Worm (Caenorhabditis elegans) whole organism, L4 larva: Measurements from ENCODE around the gene ZK822.1.

Experiments
- D1046.2 ChIP-seq: fragments of 200-800 bp; sonication (Bioruptor generic); IDR thresholded peaks from 2 replicates; pipeline ENCODE4 v1.3.6; 2022; ENCODE audit warnings: missing genetic modification characterization, missing compliant biosample characterization
- R02D3.7 ChIP-seq: fragments of 150-350 bp; sonication (generic microtip); optimal IDR thresholded peaks from 3 replicates; lab custom pipeline; 2014; ENCODE audit warnings: missing biosample characterization, missing genetic modification characterization
- Y5F2A.4 ChIP-seq: fragments of 200-800 bp; sonication (Bioruptor generic); optimal IDR thresholded peaks from 2 replicates; lab custom pipeline; 2018; ENCODE audit warnings: mild to moderate bottlenecking, missing genetic modification characterization, missing compliant biosample characterization
- aha-1 ChIP-seq: fragments of 150-350 bp; peaks from one replicate; lab custom pipeline; 2014; ENCODE audit warnings: missing biosample characterization, missing genetic modification characterization
- ama-1 ChIP-seq: fragments of 150-350 bp; optimal IDR thresholded peaks from 2 replicates; lab custom pipeline; 2014; ENCODE audit warnings: inconsistent platforms, mixed read lengths
- attf-4 ChIP-seq: sonication (generic microtip); optimal IDR thresholded peaks from 3 replicates; lab custom pipeline; 2017; ENCODE audit warnings: missing biosample characterization, missing genetic modification characterization
- ceh-32 ChIP-seq: sonication (generic microtip); optimal IDR thresholded peaks from 2 replicates; lab custom pipeline; 2016; ENCODE audit warnings: mild to moderate bottlenecking, missing genetic modification characterization, missing compliant biosample characterization; ENCODE audit not compliant: poor library complexity
- ceh-62 ChIP-seq: sonication (generic microtip); optimal IDR thresholded peaks from 2 replicates; lab custom pipeline; 2017; ENCODE audit warnings: missing biosample characterization, missing genetic modification characterization
- cey-2 ChIP-seq: sonication (generic microtip); optimal IDR thresholded peaks from 3 replicates; lab custom pipeline; 2017; ENCODE audit warnings: missing genetic modification characterization, mild to moderate bottlenecking, missing compliant biosample characterization, antibody characterized with exemption, borderline replicate concordance; ENCODE audit not compliant: insufficient read depth
- daf-16 ChIP-seq, 3 experiments: sonication (generic microtip); optimal IDR thresholded peaks; 2 replicates each; lab custom pipeline; 2016 to 2017; ENCODE audit warnings: missing genetic modification characterization in 3 of 3, missing genetic modification reagents in 3 of 3, mild to moderate bottlenecking in 2 of 3, missing compliant biosample characterization in 2 of 3, missing biosample characterization in 1 of 3, moderate library complexity in 1 of 3
- daf-19 ChIP-seq: fragments of 200-800 bp; sonication (Bioruptor generic); conservative IDR thresholded peaks from 2 replicates; pipeline ENCODE4 v1.3.6; 2022; ENCODE audit warnings: missing genetic modification characterization, missing compliant biosample characterization
- egl-27 ChIP-seq: sonication (generic microtip); optimal IDR thresholded peaks from 3 replicates; lab custom pipeline; 2017; ENCODE audit warnings: missing biosample characterization, missing genetic modification reagents, missing genetic modification characterization
- jun-1 ChIP-seq: fragments of 150-350 bp; optimal IDR thresholded peaks from 2 replicates; lab custom pipeline; 2014; ENCODE audit warnings: missing biosample characterization, missing genetic modification reagents, missing genetic modification characterization
- lin-15B ChIP-seq: fragments of 150-350 bp; sonication (generic microtip); optimal IDR thresholded peaks from 3 replicates; lab custom pipeline; 2014; ENCODE audit warnings: missing biosample characterization, missing genetic modification characterization
- lir-3 ChIP-seq: sonication (generic microtip); optimal IDR thresholded peaks from 2 replicates; lab custom pipeline; 2016; ENCODE audit warnings: mild to moderate bottlenecking, missing genetic modification characterization, missing compliant biosample characterization
- mdl-1 ChIP-seq, 2 experiments: fragments of 150-350 bp in 1 of 2; sonication (generic microtip) in 1 of 2; optimal IDR thresholded peaks; 2 replicates each; lab custom pipeline; 2014 to 2017; ENCODE audit warnings: missing biosample characterization in 2 of 2, missing genetic modification characterization in 2 of 2
- mdt-29 ChIP-seq: fragments of 200-800 bp; sonication (Bioruptor generic); IDR thresholded peaks from 2 replicates; pipeline ENCODE4 v1.3.6; 2022; ENCODE audit warnings: missing genetic modification reagents, missing genetic modification characterization, missing compliant biosample characterization
- mxl-2 ChIP-seq: fragments of 200-800 bp; sonication (Bioruptor generic); conservative IDR thresholded peaks from 2 replicates; pipeline ENCODE4 v1.3.6; 2022; ENCODE audit warnings: missing genetic modification reagents, missing genetic modification characterization, missing compliant biosample characterization
- nhr-111 ChIP-seq: fragments of 200-800 bp; sonication (Bioruptor generic); optimal IDR thresholded peaks from 2 replicates; lab custom pipeline; 2018; ENCODE audit warnings: mild to moderate bottlenecking, missing genetic modification characterization, missing compliant biosample characterization
- nhr-25 ChIP-seq: sonication (generic microtip); optimal IDR thresholded peaks from 2 replicates; lab custom pipeline; 2017; ENCODE audit warnings: missing genetic modification characterization, mild to moderate bottlenecking, missing compliant biosample characterization, antibody characterized with exemption, moderate library complexity, borderline replicate concordance; ENCODE audit not compliant: insufficient read depth
- nhr-28 ChIP-seq: fragments of 150-350 bp; optimal IDR thresholded peaks from 2 replicates; lab custom pipeline; 2014; ENCODE audit warnings: missing biosample characterization, missing genetic modification characterization
- nhr-48 ChIP-seq: sonication (generic microtip); optimal IDR thresholded peaks from 2 replicates; lab custom pipeline; 2016; ENCODE audit warnings: mild to moderate bottlenecking, missing genetic modification characterization, missing compliant biosample characterization
- php-3 ChIP-seq: fragments of 200-800 bp; sonication (Bioruptor generic); IDR thresholded peaks from 2 replicates; pipeline ENCODE4 v1.3.6; 2022; ENCODE audit warnings: missing genetic modification reagents, missing genetic modification characterization, missing compliant biosample characterization
- rbr-2 ChIP-seq: sonication (generic microtip); optimal IDR thresholded peaks from 2 replicates; lab custom pipeline; 2016; ENCODE audit warnings: missing genotype, missing genetic modification characterization, missing compliant biosample characterization
- saeg-2 ChIP-seq: fragments of 200-800 bp; sonication (Bioruptor generic); IDR thresholded peaks from 2 replicates; pipeline ENCODE4 v1.3.6; 2022; ENCODE audit warnings: missing genetic modification reagents, missing genetic modification characterization, missing compliant biosample characterization
- tag-97 ChIP-seq: fragments of 200-800 bp; sonication (Bioruptor generic); IDR thresholded peaks from 2 replicates; pipeline ENCODE4 v1.3.6; 2022; ENCODE audit warnings: missing genetic modification characterization, missing compliant biosample characterization
- tra-1 ChIP-seq: fragments of 200-800 bp; sonication (Bioruptor generic); IDR thresholded peaks from 2 replicates; pipeline ENCODE4 v1.3.6; 2022; ENCODE audit warnings: missing genetic modification reagents, missing genetic modification characterization, missing compliant biosample characterization
- unc-130 ChIP-seq: sonication (generic microtip); optimal IDR thresholded peaks from 2 replicates; lab custom pipeline; 2016; ENCODE audit warnings: missing genetic modification reagents, missing genetic modification characterization, missing compliant biosample characterization
- unc-62 ChIP-seq, 3 experiments: fragments of 150-350 bp in 1 of 3; sonication (generic microtip); optimal IDR thresholded peaks in 2 of 3; peaks in 1 of 3; 1 replicate in 1 of 3; 2 replicates in 2 of 3; lab custom pipeline; 2014 to 2017; ENCODE audit warnings: missing biosample characterization in 3 of 3, missing genetic modification characterization in 3 of 3, missing genetic modification reagents in 3 of 3, missing genotype in 1 of 3
- vab-7 ChIP-seq: fragments of 200-800 bp; sonication (Bioruptor generic); IDR thresholded peaks from 2 replicates; pipeline ENCODE4 v1.3.6; 2022; ENCODE audit warnings: missing genetic modification reagents, missing genetic modification characterization, missing compliant biosample characterization
- zfp-2 ChIP-seq: sonication (generic microtip); optimal IDR thresholded peaks from 2 replicates; lab custom pipeline; 2016; ENCODE audit warnings: mild to moderate bottlenecking, missing genetic modification characterization, missing compliant biosample characterization
- zip-11 ChIP-seq: fragments of 200-800 bp; sonication (Bioruptor generic); IDR thresholded peaks from 2 replicates; pipeline ENCODE4 v1.3.6; 2022; ENCODE audit warnings: missing genetic modification characterization, missing compliant biosample characterization

ZK822.1 gene

ce11 chrIV:11892545-11892944 is 29.4 kb downstream of the ZK822.1 start:
- TF ChIP-seq nhr-48 (tag; lab: Kevin White, UChicago): no peak
- no peak for TF ChIP-seq egl-27 (tag; lab: Kevin White, UChicago)
- TF ChIP-seq daf-16 (GFP tag; optimal IDR thresholded peaks at IDR 0.05; lab: Kevin White, UChicago): no peak
- TF ChIP-seq daf-16 (tag; optimal IDR thresholded peaks at IDR 0.05; lab: Kevin White, UChicago): no peak
- no peak for TF ChIP-seq mdt-29
- TF ChIP-seq saeg-2 (GFP tag; lab: Robert Waterston, UW): no peak
- TF ChIP-seq lir-3: no peak
- TF ChIP-seq daf-19 (GFP tag; lab: Robert Waterston, UW): no peak

DNA sequence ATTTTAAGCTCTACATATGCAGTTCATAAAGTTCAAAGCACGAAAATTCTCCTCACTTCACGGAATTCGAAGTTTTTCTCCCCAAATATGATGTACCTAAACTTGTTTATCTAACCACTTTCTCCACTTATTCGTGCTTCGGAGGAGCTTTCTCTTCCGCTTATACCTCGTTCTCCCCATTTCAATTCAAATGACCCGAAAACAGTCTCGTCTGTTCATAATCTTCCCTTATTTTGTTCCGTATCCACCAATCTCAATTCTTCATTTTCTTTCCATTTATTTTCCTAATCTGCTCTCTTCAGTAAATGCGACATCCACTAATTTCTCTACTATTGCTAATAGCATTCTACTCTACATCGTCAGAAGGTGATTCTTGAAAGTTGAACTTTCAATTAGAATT is 36.6 kb downstream of the ZK822.1 start, which contains the start of gene let-653:
TSS of gene let-653 (plus strand) at position 301 of the 400 bp plus-strand sequence.
- TF ChIP-seq ama-1 (no peak), egl-27 (tag; lab: Kevin White, UChicago) (no peak), nhr-25 (peak; percentile 12), Y5F2A.4 (GFP tag; lab: Kevin White, UChicago) (no peak)

DNA sequence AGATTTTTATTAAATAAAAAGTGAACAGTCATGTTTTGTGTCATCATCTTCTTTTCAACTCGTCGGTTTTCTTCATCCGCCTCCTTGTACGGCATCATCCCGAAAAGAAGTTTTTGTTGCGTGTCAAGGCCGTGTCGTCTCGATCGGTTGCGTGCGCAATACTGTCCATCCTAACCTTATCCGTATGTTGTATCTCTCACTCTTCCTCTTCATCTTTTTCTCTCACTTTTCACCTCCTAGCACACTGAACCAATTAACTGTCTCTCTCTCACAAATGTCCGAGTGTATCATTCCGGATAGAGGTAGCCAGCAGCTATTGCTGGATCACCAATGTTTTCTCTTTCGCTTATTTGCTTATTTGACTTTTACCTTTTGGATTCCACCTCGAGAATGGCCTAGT is 38.5 kb downstream of the ZK822.1 start:
- TF ChIP-seq nhr-25 (peak; percentile 43), cey-2 (tag; lab: Kevin White, UChicago) (no peak), mdl-1 (tag; optimal IDR thresholded peaks at IDR 0.05; lab: Kevin White, UChicago) (peak in 1 of 2 experiments; percentile 10), nhr-28 (tag; lab: Kevin White, UChicago) (peak; percentile 63)

- no peak for TF ChIP-seq lir-3
- TF ChIP-seq rbr-2 (tag; lab: Kevin White, UChicago): no peak
- no peak for TF ChIP-seq zfp-2 (tag; lab: Kevin White, UChicago)
- no peak for TF ChIP-seq lin-15B
- TF ChIP-seq aha-1: no peak
- TF ChIP-seq jun-1: no peak
- no peak for TF ChIP-seq mxl-2
- no peak for TF ChIP-seq php-3 (GFP tag; lab: Robert Waterston, UW)
- no peak for TF ChIP-seq tra-1 (GFP tag; lab: Robert Waterston, UW)
- TF ChIP-seq R02D3.7 (tag; lab: Kevin White, UChicago): no peak
- no peak for TF ChIP-seq nhr-111
- TF ChIP-seq, all 104 proteins: peak for 0
Measured at ce11 chrIV:11882534-11882933, 39.4 kb downstream of the ZK822.1 start.

DNA sequence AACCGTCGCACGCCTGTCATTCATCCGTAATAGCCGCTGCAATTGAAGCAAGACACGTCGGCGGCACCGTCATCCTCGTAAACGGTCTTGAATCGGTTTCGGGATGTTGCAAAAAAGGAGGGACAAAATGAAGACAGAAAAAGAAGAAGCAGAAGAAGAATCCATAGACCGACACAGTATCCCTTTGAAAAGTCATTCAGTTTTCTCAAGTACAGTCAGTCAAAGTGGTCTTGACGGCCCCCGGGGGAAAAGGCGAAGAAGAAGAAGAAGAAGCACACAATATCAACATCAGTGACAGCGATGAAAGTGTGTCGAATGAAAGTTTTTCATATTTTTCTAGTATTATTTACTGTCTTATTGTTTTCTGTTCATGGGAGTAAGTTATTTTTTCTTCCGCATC is 43.7 kb downstream of the ZK822.1 start, which contains the start of gene cutl-27:
TSS of gene cutl-27 (plus strand) at position 301 of the 400 bp plus-strand sequence.
- TF ChIP-seq tag-97 (GFP tag; lab: Robert Waterston, UW) (no peak), unc-62 (GFP tag; optimal IDR thresholded peaks at IDR 0.05 in 1 of 2; lab: Kevin White, UChicago) (peak in 1 of 2 experiments; percentile 88), unc-62 (tag; optimal IDR thresholded peaks at IDR 0.05; lab: Kevin White, UChicago) (no peak)

ce11 chrIV:11877674-11878073 is 44.3 kb downstream of the ZK822.1 start, which contains the start of gene pph-2:
pph-2 (minus strand) TSS chrIV:11877774.
- TF ChIP-seq zip-11 (GFP tag; lab: Robert Waterston, UW) (no peak), D1046.2 (no peak), vab-7 (GFP tag; lab: Robert Waterston, UW) (no peak), unc-62 (GFP tag; optimal IDR thresholded peaks at IDR 0.05 in 1 of 2; lab: Kevin White, UChicago) (no peak), unc-62 (tag; optimal IDR thresholded peaks at IDR 0.05; lab: Kevin White, UChicago) (no peak), ceh-62 (tag; lab: Kevin White, UChicago) (no peak), ceh-32 (tag; lab: Kevin White, UChicago) (no peak), unc-130 (GFP tag; lab: Kevin White, UChicago) (no peak), attf-4 (no peak), daf-16 (GFP tag; optimal IDR thresholded peaks at IDR 0.05; lab: Kevin White, UChicago) (no peak), daf-16 (tag; optimal IDR thresholded peaks at IDR 0.05; lab: Kevin White, UChicago) (no peak)
